Worm (Caenorhabditis elegans) whole organism, L1 larva: Measurements from ENCODE around the gene sto-6.

Experiments
- C16A3.4 ChIP-seq: fragments of 150-350 bp; optimal IDR thresholded peaks from 2 replicates; lab custom pipeline; 2014; ENCODE audit warnings: missing biosample characterization, missing genetic modification characterization
- F16B12.6 ChIP-seq: fragments of 150-350 bp; optimal IDR thresholded peaks from 2 replicates; lab custom pipeline; 2014; ENCODE audit warnings: missing biosample characterization, missing genetic modification characterization
- Y116A8C.19 ChIP-seq: sonication (generic microtip); optimal IDR thresholded peaks from 2 replicates; lab custom pipeline; 2016; ENCODE audit warnings: missing compliant biosample characterization, missing genetic modification characterization, borderline replicate concordance
- aha-1 ChIP-seq: fragments of 150-350 bp; optimal IDR thresholded peaks from 2 replicates; lab custom pipeline; 2014; ENCODE audit warnings: missing biosample characterization, missing genetic modification characterization
- alr-1 ChIP-seq: fragments of 200-800 bp; sonication (Bioruptor generic); optimal IDR thresholded peaks from 2 replicates; lab custom pipeline; 2018; ENCODE audit warnings: borderline replicate concordance, mild to moderate bottlenecking, missing genetic modification characterization, missing compliant biosample characterization
- aly-2 ChIP-seq: fragments of 150-350 bp; optimal IDR thresholded peaks from 2 replicates; lab custom pipeline; 2014; ENCODE audit warnings: missing biosample characterization, missing genetic modification characterization
- ama-1 ChIP-seq: fragments of 150-350 bp; optimal IDR thresholded peaks from 2 replicates; lab custom pipeline; 2014
- blmp-1 ChIP-seq: fragments of 150-350 bp; optimal IDR thresholded peaks from 2 replicates; lab custom pipeline; 2014; ENCODE audit warnings: missing biosample characterization, missing genetic modification characterization
- ceh-63 ChIP-seq: fragments of 200-800 bp; sonication (Bioruptor generic); optimal IDR thresholded peaks from 2 replicates; lab custom pipeline; 2018; ENCODE audit warnings: mild to moderate bottlenecking, missing genetic modification characterization, missing compliant biosample characterization
- ceh-82 ChIP-seq, 3 experiments: fragments of 150-350 bp in 1 of 3; sonication (generic microtip) in 2 of 3; optimal IDR thresholded peaks; 2 replicates each; lab custom pipeline; 2014 to 2017; ENCODE audit warnings: missing biosample characterization in 3 of 3, missing genetic modification characterization in 3 of 3
- ceh-88 ChIP-seq: fragments of 200-800 bp; sonication (Bioruptor generic); IDR thresholded peaks from 2 replicates; pipeline ENCODE4 v1.3.6; 2022; ENCODE audit warnings: missing genetic modification characterization, missing compliant biosample characterization
- efl-1 ChIP-seq, 4 experiments: fragments of 150-350 bp; optimal IDR thresholded peaks in 3 of 4; peaks in 1 of 4; 1 replicate in 1 of 4; 2 replicates in 3 of 4; lab custom pipeline; 2014; ENCODE audit warnings: missing biosample characterization in 2 of 4, missing genetic modification characterization in 2 of 4, missing genetic modification reagents in 2 of 4
- efl-3 ChIP-seq: fragments of 200-800 bp; sonication (Bioruptor generic); optimal IDR thresholded peaks from 2 replicates; lab custom pipeline; 2018; ENCODE audit warnings: mild to moderate bottlenecking, missing genetic modification characterization, missing compliant biosample characterization
- elt-2 ChIP-seq: sonication (generic microtip); optimal IDR thresholded peaks from 2 replicates; lab custom pipeline; 2016; ENCODE audit warnings: missing genetic modification characterization, mild to moderate bottlenecking, inconsistent platforms, missing compliant biosample characterization, missing genetic modification reagents
- elt-3 ChIP-seq, 6 experiments: fragments of 150-350 bp in 1 of 6; sonication (generic microtip); optimal IDR thresholded peaks; 2 replicates each; lab custom pipeline; 2017 to 2018; ENCODE audit warnings: missing biosample characterization in 6 of 6, missing genetic modification characterization in 6 of 6, inconsistent platforms in 1 of 6
- fkh-4 ChIP-seq: sonication (generic microtip); optimal IDR thresholded peaks from 2 replicates; lab custom pipeline; 2016; ENCODE audit warnings: missing compliant biosample characterization, missing genetic modification characterization, borderline replicate concordance
- fos-1 ChIP-seq: fragments of 150-350 bp; optimal IDR thresholded peaks from 2 replicates; lab custom pipeline; 2014; ENCODE audit warnings: missing biosample characterization, missing genetic modification characterization
- grh-1 ChIP-seq: fragments of 200-800 bp; sonication (Bioruptor generic); IDR thresholded peaks from 2 replicates; pipeline ENCODE4 v1.3.6; 2022; ENCODE audit warnings: missing genetic modification reagents, missing genetic modification characterization, missing compliant biosample characterization
- hpl-2 ChIP-seq: fragments of 150-350 bp; optimal IDR thresholded peaks from 2 replicates; lab custom pipeline; 2014; ENCODE audit warnings: missing biosample characterization, missing genetic modification reagents, missing genetic modification characterization
- irx-1 ChIP-seq: sonication (generic microtip); optimal IDR thresholded peaks from 2 replicates; lab custom pipeline; 2016; ENCODE audit warnings: missing genetic modification characterization, missing compliant biosample characterization
- isw-1 ChIP-seq: fragments of 200-800 bp; sonication (Bioruptor generic); IDR thresholded peaks from 2 replicates; pipeline ENCODE4 v1.3.6; 2022; ENCODE audit warnings: missing genetic modification characterization, missing compliant biosample characterization
- jun-1 ChIP-seq: fragments of 150-350 bp; optimal IDR thresholded peaks from 2 replicates; lab custom pipeline; 2014; ENCODE audit warnings: missing biosample characterization, missing genetic modification reagents, missing genetic modification characterization
- lin-13 ChIP-seq: fragments of 150-350 bp; optimal IDR thresholded peaks from 2 replicates; lab custom pipeline; 2014; ENCODE audit warnings: missing biosample characterization, missing genetic modification reagents, missing genetic modification characterization
- lin-14 ChIP-seq: fragments of 200-800 bp; sonication (Bioruptor generic); optimal IDR thresholded peaks from 2 replicates; lab custom pipeline; 2018; ENCODE audit warnings: mild to moderate bottlenecking, missing genetic modification characterization, moderate library complexity, missing compliant biosample characterization
- lin-15B ChIP-seq: fragments of 150-350 bp; sonication (generic microtip); optimal IDR thresholded peaks from 3 replicates; lab custom pipeline; 2014; ENCODE audit warnings: missing biosample characterization, missing genetic modification characterization
- lin-35 ChIP-seq, 2 experiments: fragments of 150-350 bp; optimal IDR thresholded peaks; 2 replicates each; lab custom pipeline; 2014; ENCODE audit warnings: missing biosample characterization in 2 of 2, missing genetic modification characterization in 2 of 2, missing genetic modification reagents in 2 of 2
- lir-3 ChIP-seq: sonication (generic microtip); optimal IDR thresholded peaks from 2 replicates; lab custom pipeline; 2016; ENCODE audit warnings: mild to moderate bottlenecking, missing genetic modification characterization, moderate library complexity, missing compliant biosample characterization; ENCODE audit not compliant: poor library complexity
- lsy-2 ChIP-seq, 2 experiments: fragments of 150-350 bp; optimal IDR thresholded peaks; 2 replicates each; lab custom pipeline; 2014; ENCODE audit warnings: missing biosample characterization in 2 of 2, missing genetic modification characterization in 2 of 2
- mab-9 ChIP-seq: fragments of 200-800 bp; sonication (Bioruptor generic); IDR thresholded peaks from 2 replicates; pipeline ENCODE4 v1.3.6; 2022; ENCODE audit warnings: missing genetic modification reagents, missing genetic modification characterization, missing compliant biosample characterization
- mdl-1 ChIP-seq, 2 experiments: fragments of 150-350 bp; optimal IDR thresholded peaks; 2 replicates each; lab custom pipeline; 2014 to 2017; ENCODE audit warnings: missing biosample characterization in 2 of 2, missing genetic modification characterization in 2 of 2, inconsistent platforms in 1 of 2
- mep-1 ChIP-seq: fragments of 150-350 bp; optimal IDR thresholded peaks from 2 replicates; lab custom pipeline; 2014; ENCODE audit warnings: missing biosample characterization, missing genetic modification characterization
- nhr-11 ChIP-seq: fragments of 150-350 bp; optimal IDR thresholded peaks from 2 replicates; lab custom pipeline; 2014; ENCODE audit warnings: missing biosample characterization, missing genetic modification characterization
- nhr-20 ChIP-seq: sonication (generic microtip); optimal IDR thresholded peaks from 2 replicates; lab custom pipeline; 2016; ENCODE audit warnings: mild to moderate bottlenecking, missing genetic modification characterization, missing compliant biosample characterization
- nhr-71 ChIP-seq: sonication (generic microtip); optimal IDR thresholded peaks from 2 replicates; lab custom pipeline; 2016; ENCODE audit warnings: mild to moderate bottlenecking, missing genetic modification characterization, moderate library complexity, missing compliant biosample characterization
- nhr-77 ChIP-seq: fragments of 150-350 bp; optimal IDR thresholded peaks from 2 replicates; lab custom pipeline; 2014; ENCODE audit warnings: missing biosample characterization, missing genetic modification characterization
- nhr-85 ChIP-seq: sonication (generic microtip); peaks from one replicate; lab custom pipeline; 2016; ENCODE audit warnings: missing genetic modification characterization, inconsistent platforms, missing compliant biosample characterization
- nhr-90 ChIP-seq: sonication (generic microtip); optimal IDR thresholded peaks from 2 replicates; lab custom pipeline; 2016; ENCODE audit warnings: mild to moderate bottlenecking, missing genetic modification characterization, missing compliant biosample characterization; ENCODE audit not compliant: poor library complexity
- pqm-1 ChIP-seq: sonication (generic microtip); optimal IDR thresholded peaks from 3 replicates; lab custom pipeline; 2017; ENCODE audit warnings: missing biosample characterization, missing genetic modification characterization
- skn-1 ChIP-seq: fragments of 150-350 bp; optimal IDR thresholded peaks from 2 replicates; lab custom pipeline; 2014; ENCODE audit warnings: missing biosample characterization, missing genetic modification characterization
- snpc-4 ChIP-seq: fragments of 150-350 bp; optimal IDR thresholded peaks from 2 replicates; lab custom pipeline; 2014; ENCODE audit warnings: missing biosample characterization, missing genetic modification characterization
- snu-23 ChIP-seq: sonication (generic microtip); optimal IDR thresholded peaks from 2 replicates; lab custom pipeline; 2016; ENCODE audit warnings: missing genetic modification characterization, missing compliant biosample characterization
- sox-4 ChIP-seq: sonication (generic microtip); optimal IDR thresholded peaks from 2 replicates; lab custom pipeline; 2016; ENCODE audit warnings: missing genetic modification characterization, missing compliant biosample characterization
- sup-37 ChIP-seq: fragments of 200-800 bp; sonication (Bioruptor generic); optimal IDR thresholded peaks from 2 replicates; lab custom pipeline; 2018; ENCODE audit warnings: mild to moderate bottlenecking, missing genetic modification characterization, missing compliant biosample characterization
- swsn-7 ChIP-seq: sonication (generic microtip); optimal IDR thresholded peaks from 2 replicates; lab custom pipeline; 2016; ENCODE audit warnings: missing genetic modification characterization, missing compliant biosample characterization
- zag-1 ChIP-seq: fragments of 150-350 bp; optimal IDR thresholded peaks from 2 replicates; lab custom pipeline; 2014; ENCODE audit warnings: missing biosample characterization, missing genetic modification characterization
- ztf-11 ChIP-seq, 2 experiments: sonication (generic microtip); optimal IDR thresholded peaks; 2 replicates each; lab custom pipeline; 2016 to 2017; ENCODE audit warnings: missing genetic modification characterization in 2 of 2, missing biosample characterization in 1 of 2, missing compliant biosample characterization in 1 of 2

sto-6 gene

ce11 chrX:11656519-11657006, 24.4 kb downstream of the sto-6 start, which contains the start of gene T04F8.2 (continued):
- TF ChIP-seq ceh-82 (tag; optimal IDR thresholded peaks at IDR 0.05; lab: Kevin White, UChicago) = peak in 1 of 3 experiments; percentile 40
- no peak for TF ChIP-seq nhr-11
- TF ChIP-seq sup-37 (GFP tag; lab: Kevin White, UChicago) = no peak
- TF ChIP-seq swsn-7 (tag; lab: Kevin White, UChicago) = peak; percentile 65
- TF ChIP-seq mab-9 (GFP tag; lab: Robert Waterston, UW) = no peak
- TF ChIP-seq skn-1 (tag; lab: Kevin White, UChicago) = peak; percentile 50
- TF ChIP-seq, all 84 proteins: peak for 34

- no peak for TF ChIP-seq alr-1 (tag; lab: Kevin White, UChicago)
- TF ChIP-seq aly-2 (tag; lab: Kevin White, UChicago) = no peak
- TF ChIP-seq F16B12.6 = no peak
- TF ChIP-seq ceh-82 (tag; optimal IDR thresholded peaks at IDR 0.05; lab: Kevin White, UChicago) = no peak
- no peak for TF ChIP-seq snu-23 (GFP tag; lab: Kevin White, UChicago)
- no peak for TF ChIP-seq aha-1 (tag; lab: Kevin White, UChicago)
- no peak for TF ChIP-seq ztf-11 (tag; optimal IDR thresholded peaks at IDR 0.05; lab: Kevin White, UChicago)
- no peak for TF ChIP-seq efl-1 (optimal IDR thresholded peaks at IDR 0.05; lab: Kevin White, UChicago)
- no peak for TF ChIP-seq efl-1 (GFP tag; optimal IDR thresholded peaks at IDR 0.05 in 1 of 2; lab: Kevin White, UChicago)
- no peak for TF ChIP-seq ama-1 (lab: Kevin White, UChicago)
- no peak for TF ChIP-seq elt-3 (tag; optimal IDR thresholded peaks at IDR 0.05; lab: Kevin White, UChicago)
- TF ChIP-seq efl-3 (GFP tag; lab: Kevin White, UChicago) = no peak
- no peak for TF ChIP-seq jun-1 (tag; lab: Kevin White, UChicago)
- no peak for TF ChIP-seq lin-13 (GFP tag; lab: Kevin White, UChicago)
- TF ChIP-seq Y116A8C.19 = no peak
- TF ChIP-seq snpc-4 (tag; lab: Kevin White, UChicago) = no peak
- TF ChIP-seq lir-3 (tag; lab: Kevin White, UChicago) = no peak
- no peak for TF ChIP-seq fkh-4 (tag; lab: Kevin White, UChicago)
- no peak for TF ChIP-seq sox-4
- no peak for TF ChIP-seq lsy-2 (tag; optimal IDR thresholded peaks at IDR 0.05; lab: Kevin White, UChicago)
- no peak for TF ChIP-seq fos-1 (tag; lab: Kevin White, UChicago)
These were observed 26.1 kb downstream of the sto-6 start, which contains the start of gene T04F8.3 for ce11 chrX:11658331-11658730. Gene T04F8.3 (plus strand): TSS chrX:11658631.

- no peak for TF ChIP-seq zag-1 (tag; lab: Kevin White, UChicago)
- TF ChIP-seq mdl-1 (tag; optimal IDR thresholded peaks at IDR 0.05; lab: Kevin White, UChicago) = peak in 1 of 2 experiments; percentile 55
- TF ChIP-seq ztf-11 (tag; optimal IDR thresholded peaks at IDR 0.05; lab: Kevin White, UChicago) = no peak
- TF ChIP-seq lir-3 (tag; lab: Kevin White, UChicago) = no peak
- peak; percentile 40 for TF ChIP-seq jun-1 (tag; lab: Kevin White, UChicago)
- TF ChIP-seq blmp-1 (tag; lab: Kevin White, UChicago) = peak; percentile 37
- peak; percentile 94 for TF ChIP-seq elt-2 (tag; lab: Kevin White, UChicago)
- no peak for TF ChIP-seq C16A3.4 (tag; lab: Kevin White, UChicago)
- no peak for TF ChIP-seq isw-1 (GFP tag; lab: Robert Waterston, UW)
- no peak for TF ChIP-seq grh-1
- TF ChIP-seq ceh-63 (GFP tag; lab: Kevin White, UChicago) = no peak
- peak; percentile 0 for TF ChIP-seq hpl-2 (GFP tag; lab: Kevin White, UChicago)
- TF ChIP-seq nhr-90 (tag; lab: Kevin White, UChicago) = peak; percentile 38
- TF ChIP-seq elt-3 (tag; optimal IDR thresholded peaks at IDR 0.05; lab: Kevin White, UChicago) = peak; percentile 53 to 90 (median 68)
- TF ChIP-seq pqm-1 = peak; percentile 75
- TF ChIP-seq mep-1 (tag; lab: Kevin White, UChicago) = peak; percentile 27
- peak; percentile 1 for TF ChIP-seq snu-23 (GFP tag; lab: Kevin White, UChicago)
- TF ChIP-seq nhr-85 (tag; lab: Kevin White, UChicago) = peak; percentile 74
- TF ChIP-seq efl-1 (optimal IDR thresholded peaks at IDR 0.05; lab: Kevin White, UChicago) = no peak
- TF ChIP-seq efl-1 (GFP tag; optimal IDR thresholded peaks at IDR 0.05 in 1 of 2; lab: Kevin White, UChicago) = no peak
- peak; percentile 43 for TF ChIP-seq lin-14 (GFP tag; lab: Kevin White, UChicago)
- no peak for TF ChIP-seq lin-15B
- no peak for TF ChIP-seq ceh-88 (GFP tag; lab: Robert Waterston, UW)
- TF ChIP-seq lin-35 (GFP tag; optimal IDR thresholded peaks at IDR 0.05; lab: Kevin White, UChicago) = peak in 1 of 2 experiments; percentile 43
- TF ChIP-seq nhr-71 (tag; lab: Kevin White, UChicago) = peak; percentile 47
- TF ChIP-seq irx-1 (tag; lab: Kevin White, UChicago) = no peak
- TF ChIP-seq nhr-20 = peak; percentile 69
- TF ChIP-seq nhr-77 = no peak
These were observed 29.4 kb downstream of the sto-6 start, which contains the start of gene sfxn-1.5 for ce11 chrX:11661625-11662024. Gene sfxn-1.5 (minus strand): TSS chrX:11661660.
